Worm (Caenorhabditis elegans) whole organism, L1 larva: ENCODE measurements around the gene W08E12.8.

ENCODE experiments used
- C04F5.9 ChIP-seq: sonication (generic microtip); optimal IDR thresholded peaks from 2 replicates; lab custom pipeline; 2016; ENCODE audit warnings: missing genetic modification characterization, missing compliant biosample characterization
- C16A3.4 ChIP-seq: fragments of 150-350 bp; optimal IDR thresholded peaks from 2 replicates; lab custom pipeline; 2014; ENCODE audit warnings: missing biosample characterization, missing genetic modification characterization
- C34B4.2 ChIP-seq: sonication (generic microtip); optimal IDR thresholded peaks from 2 replicates; lab custom pipeline; 2017; ENCODE audit warnings: mild to moderate bottlenecking, missing genetic modification characterization, missing compliant biosample characterization
- Y116A8C.19 ChIP-seq: sonication (generic microtip); optimal IDR thresholded peaks from 2 replicates; lab custom pipeline; 2016; ENCODE audit warnings: missing compliant biosample characterization, missing genetic modification characterization, borderline replicate concordance
- aly-2 ChIP-seq: fragments of 150-350 bp; optimal IDR thresholded peaks from 2 replicates; lab custom pipeline; 2014; ENCODE audit warnings: missing biosample characterization, missing genetic modification characterization
- blmp-1 ChIP-seq: fragments of 150-350 bp; optimal IDR thresholded peaks from 2 replicates; lab custom pipeline; 2014; ENCODE audit warnings: missing biosample characterization, missing genetic modification characterization
- ceh-63 ChIP-seq: fragments of 200-800 bp; sonication (Bioruptor generic); optimal IDR thresholded peaks from 2 replicates; lab custom pipeline; 2018; ENCODE audit warnings: mild to moderate bottlenecking, missing genetic modification characterization, missing compliant biosample characterization
- ces-1 ChIP-seq: fragments of 150-350 bp; optimal IDR thresholded peaks from 2 replicates; lab custom pipeline; 2014; ENCODE audit warnings: missing biosample characterization, missing genetic modification reagents, missing genetic modification characterization
- dsc-1 ChIP-seq: sonication (generic microtip); optimal IDR thresholded peaks from 2 replicates; lab custom pipeline; 2016; ENCODE audit warnings: mild to moderate bottlenecking, missing genetic modification characterization, missing compliant biosample characterization
- egl-13 ChIP-seq: sonication (generic microtip); optimal IDR thresholded peaks from 2 replicates; lab custom pipeline; 2016; ENCODE audit warnings: missing genotype, missing genetic modification reagents, missing genetic modification characterization, missing compliant biosample characterization
- elt-2 ChIP-seq: sonication (generic microtip); optimal IDR thresholded peaks from 2 replicates; lab custom pipeline; 2016; ENCODE audit warnings: missing genetic modification characterization, mild to moderate bottlenecking, inconsistent platforms, missing compliant biosample characterization, missing genetic modification reagents
- elt-3 ChIP-seq, 6 experiments: fragments of 150-350 bp in 1 of 6; sonication (generic microtip); optimal IDR thresholded peaks; 2 replicates each; lab custom pipeline; 2017 to 2018; ENCODE audit warnings: missing biosample characterization in 6 of 6, missing genetic modification characterization in 6 of 6, inconsistent platforms in 1 of 6
- ets-5 ChIP-seq: fragments of 200-800 bp; sonication (Bioruptor generic); IDR thresholded peaks from 2 replicates; pipeline ENCODE4 v1.3.6; 2022; ENCODE audit warnings: missing genetic modification characterization, missing compliant biosample characterization
- fkh-10 ChIP-seq: sonication (generic microtip); optimal IDR thresholded peaks from 2 replicates; lab custom pipeline; 2017; ENCODE audit warnings: missing biosample characterization, missing genetic modification reagents, missing genetic modification characterization
- fkh-4 ChIP-seq: sonication (generic microtip); optimal IDR thresholded peaks from 2 replicates; lab custom pipeline; 2016; ENCODE audit warnings: missing compliant biosample characterization, missing genetic modification characterization, borderline replicate concordance
- fkh-8 ChIP-seq: sonication (generic microtip); optimal IDR thresholded peaks from 2 replicates; lab custom pipeline; 2016; ENCODE audit warnings: mild to moderate bottlenecking, missing genetic modification characterization, missing compliant biosample characterization
- fos-1 ChIP-seq: fragments of 150-350 bp; optimal IDR thresholded peaks from 2 replicates; lab custom pipeline; 2014; ENCODE audit warnings: missing biosample characterization, missing genetic modification characterization
- hlh-4 ChIP-seq: sonication (generic microtip); optimal IDR thresholded peaks from 2 replicates; lab custom pipeline; 2016; ENCODE audit warnings: mild to moderate bottlenecking, missing genetic modification characterization, missing compliant biosample characterization
- irx-1 ChIP-seq: sonication (generic microtip); optimal IDR thresholded peaks from 2 replicates; lab custom pipeline; 2016; ENCODE audit warnings: missing genetic modification characterization, missing compliant biosample characterization
- isw-1 ChIP-seq: fragments of 200-800 bp; sonication (Bioruptor generic); IDR thresholded peaks from 2 replicates; pipeline ENCODE4 v1.3.6; 2022; ENCODE audit warnings: missing genetic modification characterization, missing compliant biosample characterization
- jun-1 ChIP-seq: fragments of 150-350 bp; optimal IDR thresholded peaks from 2 replicates; lab custom pipeline; 2014; ENCODE audit warnings: missing biosample characterization, missing genetic modification reagents, missing genetic modification characterization
- lin-14 ChIP-seq: fragments of 200-800 bp; sonication (Bioruptor generic); optimal IDR thresholded peaks from 2 replicates; lab custom pipeline; 2018; ENCODE audit warnings: mild to moderate bottlenecking, missing genetic modification characterization, moderate library complexity, missing compliant biosample characterization
- lin-15B ChIP-seq: fragments of 150-350 bp; sonication (generic microtip); optimal IDR thresholded peaks from 3 replicates; lab custom pipeline; 2014; ENCODE audit warnings: missing biosample characterization, missing genetic modification characterization
- lin-35 ChIP-seq, 2 experiments: fragments of 150-350 bp; optimal IDR thresholded peaks; 2 replicates each; lab custom pipeline; 2014; ENCODE audit warnings: missing biosample characterization in 2 of 2, missing genetic modification characterization in 2 of 2, missing genetic modification reagents in 2 of 2
- lin-39 ChIP-seq: fragments of 150-350 bp; optimal IDR thresholded peaks from 2 replicates; lab custom pipeline; 2014; ENCODE audit warnings: missing biosample characterization, missing genetic modification reagents, missing genetic modification characterization
- lir-3 ChIP-seq: sonication (generic microtip); optimal IDR thresholded peaks from 2 replicates; lab custom pipeline; 2016; ENCODE audit warnings: mild to moderate bottlenecking, missing genetic modification characterization, moderate library complexity, missing compliant biosample characterization; ENCODE audit not compliant: poor library complexity
- lsy-2 ChIP-seq, 2 experiments: fragments of 150-350 bp; optimal IDR thresholded peaks; 2 replicates each; lab custom pipeline; 2014; ENCODE audit warnings: missing biosample characterization in 2 of 2, missing genetic modification characterization in 2 of 2
- mab-9 ChIP-seq: fragments of 200-800 bp; sonication (Bioruptor generic); IDR thresholded peaks from 2 replicates; pipeline ENCODE4 v1.3.6; 2022; ENCODE audit warnings: missing genetic modification reagents, missing genetic modification characterization, missing compliant biosample characterization
- mdl-1 ChIP-seq, 2 experiments: fragments of 150-350 bp; optimal IDR thresholded peaks; 2 replicates each; lab custom pipeline; 2014 to 2017; ENCODE audit warnings: missing biosample characterization in 2 of 2, missing genetic modification characterization in 2 of 2, inconsistent platforms in 1 of 2
- mef-2 ChIP-seq: fragments of 150-350 bp; optimal IDR thresholded peaks from 2 replicates; lab custom pipeline; 2014; ENCODE audit warnings: missing biosample characterization, missing genetic modification characterization
- mep-1 ChIP-seq: fragments of 150-350 bp; optimal IDR thresholded peaks from 2 replicates; lab custom pipeline; 2014; ENCODE audit warnings: missing biosample characterization, missing genetic modification characterization
- nhr-11 ChIP-seq: fragments of 150-350 bp; optimal IDR thresholded peaks from 2 replicates; lab custom pipeline; 2014; ENCODE audit warnings: missing biosample characterization, missing genetic modification characterization
- nhr-28 ChIP-seq: fragments of 150-350 bp; optimal IDR thresholded peaks from 2 replicates; lab custom pipeline; 2014; ENCODE audit warnings: missing biosample characterization, missing genetic modification characterization
- nhr-47 ChIP-seq: sonication (generic microtip); optimal IDR thresholded peaks from 2 replicates; lab custom pipeline; 2016; ENCODE audit warnings: mild to moderate bottlenecking, missing genetic modification characterization, moderate library complexity, missing compliant biosample characterization
- nhr-71 ChIP-seq: sonication (generic microtip); optimal IDR thresholded peaks from 2 replicates; lab custom pipeline; 2016; ENCODE audit warnings: mild to moderate bottlenecking, missing genetic modification characterization, moderate library complexity, missing compliant biosample characterization
- nhr-76 ChIP-seq: sonication (generic microtip); optimal IDR thresholded peaks from 2 replicates; lab custom pipeline; 2017; ENCODE audit warnings: missing biosample characterization, missing genetic modification characterization
- nhr-77 ChIP-seq: fragments of 150-350 bp; optimal IDR thresholded peaks from 2 replicates; lab custom pipeline; 2014; ENCODE audit warnings: missing biosample characterization, missing genetic modification characterization
- nhr-90 ChIP-seq: sonication (generic microtip); optimal IDR thresholded peaks from 2 replicates; lab custom pipeline; 2016; ENCODE audit warnings: mild to moderate bottlenecking, missing genetic modification characterization, missing compliant biosample characterization; ENCODE audit not compliant: poor library complexity
- pag-3 ChIP-seq: sonication (generic microtip); optimal IDR thresholded peaks from 2 replicates; lab custom pipeline; 2017; ENCODE audit warnings: missing genetic modification characterization, mild to moderate bottlenecking, missing compliant biosample characterization, antibody characterized with exemption, borderline replicate concordance; ENCODE audit not compliant: insufficient read depth
- pax-3 ChIP-seq: fragments of 200-800 bp; sonication (Bioruptor generic); optimal IDR thresholded peaks from 2 replicates; lab custom pipeline; 2018; ENCODE audit warnings: mild to moderate bottlenecking, missing genetic modification characterization, moderate library complexity, missing compliant biosample characterization
- rnt-1 ChIP-seq: sonication (generic microtip); optimal IDR thresholded peaks from 2 replicates; lab custom pipeline; 2016; ENCODE audit warnings: mild to moderate bottlenecking, missing genetic modification characterization, moderate library complexity, missing compliant biosample characterization
- snu-23 ChIP-seq: sonication (generic microtip); optimal IDR thresholded peaks from 2 replicates; lab custom pipeline; 2016; ENCODE audit warnings: missing genetic modification characterization, missing compliant biosample characterization
- sox-4 ChIP-seq: sonication (generic microtip); optimal IDR thresholded peaks from 2 replicates; lab custom pipeline; 2016; ENCODE audit warnings: missing genetic modification characterization, missing compliant biosample characterization
- sptf-1 ChIP-seq: fragments of 150-350 bp; optimal IDR thresholded peaks from 2 replicates; lab custom pipeline; 2014; ENCODE audit warnings: missing biosample characterization, missing genetic modification characterization
- sup-37 ChIP-seq: fragments of 200-800 bp; sonication (Bioruptor generic); optimal IDR thresholded peaks from 2 replicates; lab custom pipeline; 2018; ENCODE audit warnings: mild to moderate bottlenecking, missing genetic modification characterization, missing compliant biosample characterization
- tbx-2 ChIP-seq: sonication (generic microtip); optimal IDR thresholded peaks from 2 replicates; lab custom pipeline; 2016; ENCODE audit warnings: missing genetic modification characterization, missing compliant biosample characterization
- unc-130 ChIP-seq: fragments of 150-350 bp; optimal IDR thresholded peaks from 2 replicates; lab custom pipeline; 2017; ENCODE audit warnings: missing biosample characterization, missing genetic modification characterization, inconsistent platforms
- unc-30 ChIP-seq: sonication (generic microtip); optimal IDR thresholded peaks from 2 replicates; lab custom pipeline; 2017; ENCODE audit warnings: missing biosample characterization, missing genetic modification characterization
- unc-62 ChIP-seq: fragments of 150-350 bp; optimal IDR thresholded peaks from 2 replicates; lab custom pipeline; 2014; ENCODE audit warnings: missing biosample characterization, missing genetic modification reagents, missing genetic modification characterization
- unc-98 ChIP-seq: fragments of 200-800 bp; sonication (Bioruptor generic); IDR thresholded peaks from 2 replicates; pipeline ENCODE4 v1.3.6; 2022; ENCODE audit warnings: missing genetic modification characterization, missing compliant biosample characterization
- xbp-1 ChIP-seq: sonication (generic microtip); optimal IDR thresholded peaks from 2 replicates; lab custom pipeline; 2016; ENCODE audit warnings: missing genetic modification characterization, missing compliant biosample characterization
- zag-1 ChIP-seq: fragments of 150-350 bp; optimal IDR thresholded peaks from 2 replicates; lab custom pipeline; 2014; ENCODE audit warnings: missing biosample characterization, missing genetic modification characterization
- zip-4 ChIP-seq: fragments of 200-800 bp; sonication (Bioruptor generic); optimal IDR thresholded peaks from 2 replicates; lab custom pipeline; 2018; ENCODE audit warnings: mild to moderate bottlenecking, missing genetic modification characterization, moderate library complexity, missing compliant biosample characterization

Gene W08E12.8

DNA sequence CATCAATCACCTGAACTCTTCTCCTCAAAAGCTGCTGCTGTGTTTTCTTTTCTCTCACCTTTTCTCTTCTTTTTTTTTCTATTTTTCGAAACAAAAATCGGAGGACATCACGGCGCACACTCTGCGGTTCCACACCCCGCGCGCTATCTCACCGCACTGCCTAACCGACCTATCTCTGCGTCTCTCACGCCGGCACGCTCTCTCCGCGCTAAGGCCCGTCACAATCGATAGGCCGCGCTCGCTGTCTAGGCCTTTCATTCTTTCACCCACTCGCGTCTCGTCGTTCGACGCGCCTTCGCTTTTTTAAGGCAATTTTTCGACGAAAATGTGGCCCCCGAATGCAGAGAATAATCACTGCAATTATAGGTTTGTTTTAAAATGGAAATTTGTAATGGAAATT, 19.1 kb downstream of the W08E12.8 start, which contains the start of gene zip-11 (continued):
- TF ChIP-seq mdl-1 (tag; optimal IDR thresholded peaks at IDR 0.05; lab: Kevin White, UChicago), result peak in 1 of 2 experiments; percentile 17
- TF ChIP-seq pag-3 (tag; lab: Kevin White, UChicago), result no peak
- TF ChIP-seq unc-62, result no peak
- TF ChIP-seq xbp-1 (tag; lab: Kevin White, UChicago), result peak; percentile 50
- no peak for TF ChIP-seq C16A3.4 (tag; lab: Kevin White, UChicago)
- TF ChIP-seq irx-1 (tag; lab: Kevin White, UChicago), result peak; percentile 33
- no peak for TF ChIP-seq pax-3 (tag; lab: Kevin White, UChicago)
- peak; percentile 68 for TF ChIP-seq blmp-1 (tag; lab: Kevin White, UChicago)
- no peak for TF ChIP-seq sptf-1 (tag; lab: Kevin White, UChicago)
- TF ChIP-seq elt-2 (tag; lab: Kevin White, UChicago), result no peak
- TF ChIP-seq fkh-10 (GFP tag; lab: Kevin White, UChicago), result no peak
- peak; percentile 82 for TF ChIP-seq snu-23 (GFP tag; lab: Kevin White, UChicago)
- TF ChIP-seq fos-1 (tag; lab: Kevin White, UChicago), result peak; percentile 2
- no peak for TF ChIP-seq ceh-63 (GFP tag; lab: Kevin White, UChicago)
- no peak for TF ChIP-seq Y116A8C.19
- TF ChIP-seq nhr-47 (tag; lab: Kevin White, UChicago), result peak; percentile 76
- peak; percentile 69 for TF ChIP-seq nhr-90 (tag; lab: Kevin White, UChicago)
- no peak for TF ChIP-seq nhr-11 (tag; lab: Kevin White, UChicago)
- no peak for TF ChIP-seq hlh-4 (tag; lab: Kevin White, UChicago)
- no peak for TF ChIP-seq ets-5 (GFP tag; lab: Robert Waterston, UW)
- TF ChIP-seq lsy-2 (tag; optimal IDR thresholded peaks at IDR 0.05; lab: Kevin White, UChicago), result peak; percentile 64 to 78
- peak; percentile 8 for TF ChIP-seq C04F5.9 (tag; lab: Kevin White, UChicago)
- TF ChIP-seq C34B4.2 (tag; lab: Kevin White, UChicago), result no peak
- TF ChIP-seq mef-2, result no peak
- peak; percentile 42 for TF ChIP-seq jun-1 (tag; lab: Kevin White, UChicago)
- TF ChIP-seq nhr-28 (tag; lab: Kevin White, UChicago), result no peak
- TF ChIP-seq egl-13 (tag; lab: Kevin White, UChicago), result no peak
- TF ChIP-seq zag-1 (tag; lab: Kevin White, UChicago), result no peak
- TF ChIP-seq lin-15B (tag; lab: Kevin White, UChicago), result no peak
- TF ChIP-seq unc-98 (GFP tag; lab: Robert Waterston, UW), result peak; percentile 28; the same call in 1 of the 2 replicates
- TF ChIP-seq zip-4, result no peak
- peak; percentile 41 for TF ChIP-seq sup-37 (GFP tag; lab: Kevin White, UChicago)
- TF ChIP-seq ces-1 (GFP tag; lab: Kevin White, UChicago), result no peak
- TF ChIP-seq lin-14 (GFP tag; lab: Kevin White, UChicago), result peak; percentile 95
- TF ChIP-seq nhr-76 (tag; lab: Kevin White, UChicago), result no peak
- no peak for TF ChIP-seq unc-30 (tag; lab: Kevin White, UChicago)
- TF ChIP-seq nhr-77, result peak; percentile 16
- TF ChIP-seq lin-39 (tag; lab: Kevin White, UChicago), result no peak
- TF ChIP-seq lin-35 (GFP tag; optimal IDR thresholded peaks at IDR 0.05; lab: Kevin White, UChicago), result peak; percentile 35 to 47
- peak; percentile 34 for TF ChIP-seq isw-1 (GFP tag; lab: Robert Waterston, UW)
- TF ChIP-seq sox-4 (tag; lab: Kevin White, UChicago), result no peak
- peak; percentile 72 for TF ChIP-seq tbx-2 (tag; lab: Kevin White, UChicago)
- TF ChIP-seq aly-2 (tag; lab: Kevin White, UChicago), result no peak
- peak; percentile 84 for TF ChIP-seq nhr-71 (tag; lab: Kevin White, UChicago)
- TF ChIP-seq elt-3 (tag; optimal IDR thresholded peaks at IDR 0.05; lab: Kevin White, UChicago), result peak in 2 of 6 experiments; percentile 34 to 39
- TF ChIP-seq fkh-4 (tag; lab: Kevin White, UChicago), result no peak
- TF ChIP-seq fkh-8 (tag; lab: Kevin White, UChicago), result peak; percentile 12
- TF ChIP-seq dsc-1 (tag; lab: Kevin White, UChicago), result peak; percentile 29
- no peak for TF ChIP-seq mab-9 (GFP tag; lab: Robert Waterston, UW)
- no peak for TF ChIP-seq unc-130 (tag; lab: Kevin White, UChicago)
- peak; percentile 61 for TF ChIP-seq mep-1 (tag; lab: Kevin White, UChicago)
- peak; percentile 91 for TF ChIP-seq rnt-1 (tag; lab: Kevin White, UChicago)
- TF ChIP-seq lir-3 (tag; lab: Kevin White, UChicago), result no peak
